Fruit fly (Drosophila melanogaster) whole organism, embryonic: ENCODE results near the gene Herc4.
A peak's percentile ranks its signal among the peaks of the same experiment; 100 is the strongest.

Experiments
- Bteb2 ChIP-seq: fragments of 200-800 bp; sonication (Bioruptor generic); optimal IDR thresholded peaks from 2 replicates; lab custom pipeline; 2016; ENCODE audit warnings: missing biosample characterization, missing genetic modification characterization
- CG11504 ChIP-seq: fragments of 200-800 bp; sonication (Bioruptor generic); optimal IDR thresholded peaks from 3 replicates; lab custom pipeline; 2019; ENCODE audit warnings: missing biosample characterization, mild to moderate bottlenecking, missing genetic modification characterization, moderate library complexity
- CG12071 ChIP-seq: fragments of 200-800 bp; sonication (Bioruptor generic); optimal IDR thresholded peaks from 3 replicates; lab custom pipeline; 2018; ENCODE audit warnings: missing biosample characterization, mild to moderate bottlenecking, missing genetic modification characterization
- CG12769 ChIP-seq: fragments of 200-800 bp; sonication (Bioruptor generic); optimal IDR thresholded peaks from 2 replicates; lab custom pipeline; 2019; ENCODE audit warnings: missing biosample characterization, mild to moderate bottlenecking, missing genetic modification characterization, moderate library complexity
- CG13424 ChIP-seq: fragments of 200-800 bp; sonication (Bioruptor generic); optimal IDR thresholded peaks from 2 replicates; lab custom pipeline; 2019; ENCODE audit warnings: missing biosample characterization, mild to moderate bottlenecking, missing genetic modification characterization, moderate library complexity
- CG14710 ChIP-seq: fragments of 200-800 bp; sonication (Bioruptor generic); optimal IDR thresholded peaks from 3 replicates; lab custom pipeline; 2019; ENCODE audit warnings: missing biosample characterization, mild to moderate bottlenecking, missing genetic modification characterization, moderate library complexity
- CG17385 ChIP-seq: fragments of 200-800 bp; sonication (Bioruptor generic); optimal IDR thresholded peaks from 3 replicates; lab custom pipeline; 2018; ENCODE audit warnings: missing biosample characterization, mild to moderate bottlenecking, missing genetic modification characterization
- CG17829 ChIP-seq: fragments of 200-800 bp; optimal IDR thresholded peaks from 2 replicates; lab custom pipeline; 2019; ENCODE audit warnings: missing biosample characterization, mild to moderate bottlenecking, missing genetic modification characterization, moderate library complexity
- CG2120 ChIP-seq: fragments of 200-800 bp; sonication (Bioruptor generic); optimal IDR thresholded peaks from 3 replicates; lab custom pipeline; 2016; ENCODE audit warnings: missing biosample characterization, missing genetic modification characterization
- CG31365 ChIP-seq: fragments of 200-800 bp; sonication (Bioruptor generic); optimal IDR thresholded peaks from 2 replicates; lab custom pipeline; 2018; ENCODE audit warnings: missing biosample characterization, mild to moderate bottlenecking, missing genetic modification characterization
- CG34376 ChIP-seq: fragments of 200-800 bp; sonication (Bioruptor generic); optimal IDR thresholded peaks from 2 replicates; lab custom pipeline; 2018; ENCODE audit warnings: missing biosample characterization, mild to moderate bottlenecking, missing genetic modification characterization
- CG3726 ChIP-seq: fragments of 200-800 bp; sonication (Bioruptor generic); IDR thresholded peaks from 3 replicates; pipeline ENCODE4, ENCODE4 v1.3.6; 2022; ENCODE audit warnings: missing biosample characterization, missing genetic modification characterization
- CG3847 ChIP-seq: fragments of 200-800 bp; sonication (Bioruptor generic); IDR thresholded peaks from 2 replicates; pipeline ENCODE4 v1.3.6; 2022; ENCODE audit warnings: missing biosample characterization, missing genetic modification characterization
- CG4328 ChIP-seq: fragments of 200-800 bp; sonication (Bioruptor generic); optimal IDR thresholded peaks from 3 replicates; lab custom pipeline; 2017; ENCODE audit warnings: missing biosample characterization, missing genetic modification reagents, missing genetic modification characterization
- CG4730 ChIP-seq: fragments of 200-800 bp; sonication (Bioruptor generic); IDR thresholded peaks from 2 replicates; pipeline ENCODE4 v1.3.6; 2022; ENCODE audit warnings: missing biosample characterization, missing genetic modification characterization
- CG5180 ChIP-seq: fragments of 200-800 bp; sonication (Bioruptor generic); optimal IDR thresholded peaks from 3 replicates; lab custom pipeline; 2017; ENCODE audit warnings: missing biosample characterization, missing genetic modification characterization, mild to moderate bottlenecking, moderate library complexity, missing genetic modification reagents
- CG6765 ChIP-seq: fragments of 200-800 bp; sonication (Bioruptor generic); optimal IDR thresholded peaks from 3 replicates; lab custom pipeline; 2017; ENCODE audit warnings: missing biosample characterization, mild to moderate bottlenecking, missing genetic modification characterization
- CG7556 ChIP-seq: fragments of 200-800 bp; sonication (Bioruptor generic); optimal IDR thresholded peaks from 2 replicates; lab custom pipeline; 2017; ENCODE audit warnings: missing biosample characterization, mild to moderate bottlenecking, missing genetic modification characterization
- CG7987 ChIP-seq: fragments of 200-800 bp; sonication (Bioruptor generic); optimal IDR thresholded peaks from 2 replicates; lab custom pipeline; 2018; ENCODE audit warnings: missing biosample characterization, mild to moderate bottlenecking, missing genetic modification characterization, moderate library complexity
- CG8478 ChIP-seq: fragments of >200 bp; optimal IDR thresholded peaks from 2 replicates; lab custom pipeline; 2018
- CG9817 ChIP-seq: fragments of 200-800 bp; sonication (Bioruptor generic); optimal IDR thresholded peaks from 2 replicates; lab custom pipeline; 2018; ENCODE audit warnings: missing biosample characterization, mild to moderate bottlenecking, missing genetic modification characterization, moderate library complexity
- D19A ChIP-seq: fragments of 200-800 bp; optimal IDR thresholded peaks from 3 replicates; lab custom pipeline; 2019; ENCODE audit warnings: missing biosample characterization, mild to moderate bottlenecking, missing genetic modification characterization, moderate library complexity
- Dip3 ChIP-seq: fragments of 200-800 bp; sonication (Bioruptor generic); optimal IDR thresholded peaks from 3 replicates; lab custom pipeline; 2016; ENCODE audit warnings: missing biosample characterization, missing genetic modification characterization
- H15 ChIP-seq: fragments of 200-800 bp; sonication (Bioruptor generic); IDR thresholded peaks from 3 replicates; pipeline ENCODE4 v1.3.6; 2022; ENCODE audit warnings: missing biosample characterization, missing genetic modification characterization
- Hand ChIP-seq: fragments of 200-800 bp; sonication (Bioruptor generic); optimal IDR thresholded peaks from 2 replicates; lab custom pipeline; 2017; ENCODE audit warnings: mild to moderate bottlenecking, missing biosample characterization, missing genetic modification reagents, missing genetic modification characterization
- Lpt ChIP-seq: fragments of >200 bp; optimal IDR thresholded peaks from 2 replicates; lab custom pipeline; 2018; ENCODE audit warnings: missing biosample characterization, missing genetic modification characterization
- Oaz ChIP-seq: fragments of 200-800 bp; sonication (Bioruptor generic); IDR thresholded peaks from 2 replicates; pipeline ENCODE4 v1.3.6; 2022; ENCODE audit warnings: missing biosample characterization, missing genetic modification characterization
- Poxn ChIP-seq: fragments of 200-800 bp; sonication (Bioruptor generic); IDR thresholded peaks from 2 replicates; pipeline ENCODE4 v1.3.6; 2022; ENCODE audit warnings: missing biosample characterization, missing genetic modification characterization
- Scr ChIP-seq: fragments of 200-800 bp; sonication (Bioruptor generic); IDR thresholded peaks from 2 replicates; pipeline ENCODE4 v1.3.6; 2022; ENCODE audit warnings: missing biosample characterization, missing genetic modification characterization; ENCODE audit not compliant: partially characterized antibody
- Trl ChIP-seq, 3 experiments: fragments of >200 bp in 2 of 3; fragments of 200-800 bp in 1 of 3; sonication (Bioruptor generic) in 1 of 3; optimal IDR thresholded peaks; 2 replicates in 1 of 3; 3 replicates in 2 of 3; lab custom pipeline; 2016 to 2017; ENCODE audit warnings: missing biosample characterization in 1 of 3, missing genetic modification characterization in 1 of 3
- Xrp1 ChIP-seq: fragments of 200-800 bp; sonication (Bioruptor generic); IDR thresholded peaks from 2 replicates; pipeline ENCODE4 v1.3.6; 2022; ENCODE audit warnings: missing biosample characterization, missing genetic modification characterization
- ab ChIP-seq: fragments of 200-800 bp; sonication (Bioruptor generic); optimal IDR thresholded peaks from 2 replicates; lab custom pipeline; 2016; ENCODE audit warnings: missing biosample characterization, missing genetic modification characterization
- az2 ChIP-seq: fragments of 200-800 bp; sonication (Bioruptor generic); optimal IDR thresholded peaks from 3 replicates; lab custom pipeline; 2016; ENCODE audit warnings: missing biosample characterization, missing genetic modification characterization
- bsh ChIP-seq, 2 experiments: fragments of 200-800 bp; sonication (Bioruptor generic); optimal IDR thresholded peaks; 2 replicates each; lab custom pipeline; 2017 to 2018; ENCODE audit warnings: mild to moderate bottlenecking in 2 of 2, missing biosample characterization in 2 of 2, missing genetic modification characterization in 2 of 2, moderate library complexity in 1 of 2
- chm ChIP-seq: fragments of 200-800 bp; sonication (Bioruptor generic); IDR thresholded peaks from 2 replicates; pipeline ENCODE4 v1.3.6; 2022; ENCODE audit warnings: missing biosample characterization, missing genetic modification characterization
- croc ChIP-seq: fragments of 200-800 bp; sonication (Bioruptor generic); conservative IDR thresholded peaks from 3 replicates; pipeline ENCODE4 v1.3.6; 2022; ENCODE audit warnings: missing biosample characterization, missing genetic modification characterization
- dmrt99B ChIP-seq: fragments of 200-800 bp; sonication (Bioruptor generic); optimal IDR thresholded peaks from 2 replicates; lab custom pipeline; 2018; ENCODE audit warnings: missing biosample characterization, mild to moderate bottlenecking, missing genetic modification characterization, moderate library complexity
- fu2 ChIP-seq: fragments of 200-800 bp; sonication (Bioruptor generic); optimal IDR thresholded peaks from 2 replicates; lab custom pipeline; 2016; ENCODE audit warnings: missing biosample characterization, missing genetic modification characterization
- h ChIP-seq: fragments of >200 bp; optimal IDR thresholded peaks from 2 replicates; lab custom pipeline; 2017
- her ChIP-seq: fragments of 200-800 bp; sonication (Bioruptor generic); optimal IDR thresholded peaks from 2 replicates; lab custom pipeline; 2016; ENCODE audit warnings: missing biosample characterization, missing genetic modification characterization
- lmd ChIP-seq: fragments of 200-800 bp; sonication (Bioruptor generic); IDR thresholded peaks from 2 replicates; pipeline ENCODE4 v1.3.6; 2022; ENCODE audit warnings: missing biosample characterization, missing genetic modification characterization
- nau ChIP-seq: fragments of 200-800 bp; sonication (Bioruptor generic); optimal IDR thresholded peaks from 3 replicates; lab custom pipeline; 2017; ENCODE audit warnings: missing biosample characterization, mild to moderate bottlenecking, missing genetic modification characterization, missing genetic modification reagents
- pfk ChIP-seq: fragments of 200-800 bp; sonication (Bioruptor generic); optimal IDR thresholded peaks from 2 replicates; lab custom pipeline; 2018; ENCODE audit warnings: missing biosample characterization, mild to moderate bottlenecking, missing genetic modification characterization, moderate library complexity
- phol ChIP-seq: fragments of 200-800 bp; sonication (Bioruptor generic); optimal IDR thresholded peaks from 3 replicates; lab custom pipeline; 2018; ENCODE audit warnings: missing biosample characterization, mild to moderate bottlenecking, missing genetic modification characterization, moderate library complexity
- slbo ChIP-seq: fragments of 200-800 bp; sonication (Bioruptor generic); IDR thresholded peaks from 2 replicates; pipeline ENCODE4 v1.3.6; 2022; ENCODE audit warnings: missing biosample characterization, missing genetic modification characterization
- sr ChIP-seq: fragments of 200-800 bp; sonication (Bioruptor generic); IDR thresholded peaks from 3 replicates; pipeline ENCODE4 v1.3.6; 2022; ENCODE audit warnings: missing biosample characterization, missing genetic modification characterization
- stc ChIP-seq: fragments of 200-800 bp; sonication (Bioruptor generic); IDR thresholded peaks from 2 replicates; pipeline ENCODE4 v1.3.6; 2022; ENCODE audit warnings: missing biosample characterization, missing genetic modification characterization
- trem ChIP-seq: fragments of 200-800 bp; optimal IDR thresholded peaks from 3 replicates; lab custom pipeline; 2019; ENCODE audit warnings: missing biosample characterization, mild to moderate bottlenecking, missing genetic modification characterization, moderate library complexity

Herc4 gene

DNA sequence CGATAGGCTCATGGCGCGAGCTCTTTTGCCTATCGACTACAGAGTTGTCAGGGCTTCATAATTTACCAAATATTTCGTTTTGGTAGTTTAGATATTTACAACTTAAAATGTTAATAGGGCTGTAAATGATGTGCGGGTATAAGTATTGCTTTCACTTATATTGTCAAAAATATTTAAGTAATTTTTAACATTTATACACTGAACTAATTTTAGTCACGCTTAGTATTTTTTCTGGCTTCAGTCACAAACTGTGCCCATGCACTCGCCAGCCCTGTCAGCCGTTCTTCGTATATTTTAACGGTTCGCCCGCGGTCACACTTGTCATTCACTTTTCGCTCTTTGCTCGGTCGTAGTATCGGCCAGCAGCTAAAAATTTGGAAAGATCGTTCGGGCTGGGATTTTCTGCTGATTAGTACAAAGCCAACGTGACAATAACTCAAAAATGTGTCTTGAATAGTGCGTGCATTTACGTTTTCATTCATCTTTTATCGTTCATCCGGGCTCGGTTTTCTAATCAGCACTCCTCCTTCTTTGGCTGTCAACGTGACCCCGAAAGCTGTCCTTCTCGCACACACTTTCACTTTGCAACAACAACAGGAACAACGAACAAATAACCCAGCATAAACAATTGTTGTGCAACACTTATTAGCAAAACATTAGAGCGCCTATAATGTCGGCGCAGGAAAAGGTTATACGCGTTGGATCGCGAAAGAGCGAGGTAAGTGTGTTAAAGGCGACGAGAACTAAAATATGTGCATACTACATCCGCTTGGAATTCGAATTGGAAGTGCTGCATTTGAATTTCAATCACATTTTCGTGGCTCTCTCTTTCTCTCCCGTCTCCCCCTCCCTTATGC is 21.3 kb downstream of the Herc4 start, which contains the start of the genes Hmbs and CG2211 (continued):
- peak; percentile 18; the same call in 1 of the 2 replicates for TF ChIP-seq Poxn
- TF ChIP-seq slbo (GFP tag; lab: Robert Waterston, UW): peak; percentile 91
- TF ChIP-seq Dip3 (GFP tag; lab: Kevin White, UChicago): peak; percentile 86
- TF ChIP-seq stc (GFP tag; lab: Robert Waterston, UW): peak; percentile 75
- peak; percentile 92 for TF ChIP-seq CG3847 (GFP tag; lab: Robert Waterston, UW)
- TF ChIP-seq fu2: peak; percentile 84
- TF ChIP-seq phol (tag; lab: Kevin White, UChicago): peak; percentile 95
- peak; percentile 92 for TF ChIP-seq CG13424 (tag; lab: Kevin White, UChicago)
- peak; percentile 94 for TF ChIP-seq CG2120 (GFP tag; lab: Kevin White, UChicago)
- TF ChIP-seq CG17829 (tag; lab: Kevin White, UChicago): peak; percentile 94
- peak; percentile 52 for TF ChIP-seq CG12071
- TF ChIP-seq Xrp1 (GFP tag; lab: Robert Waterston, UW): peak; percentile 89
- TF ChIP-seq her: peak; percentile 4
- no peak for TF ChIP-seq dmrt99B
- TF ChIP-seq CG7987 (GFP tag; lab: Kevin White, UChicago): peak; percentile 73
- TF ChIP-seq CG4328 (GFP tag; lab: Kevin White, UChicago): peak; percentile 88
- TF ChIP-seq CG7556: peak; percentile 53
- peak; percentile 55 for TF ChIP-seq Scr (GFP tag; lab: Robert Waterston, UW)
- TF ChIP-seq Bteb2: peak; percentile 83
- TF ChIP-seq chm (GFP tag; lab: Robert Waterston, UW): peak; percentile 83
- TF ChIP-seq CG17385 (GFP tag; lab: Kevin White, UChicago): peak; percentile 67
- peak; percentile 34 for TF ChIP-seq pfk (GFP tag; lab: Kevin White, UChicago)
- TF ChIP-seq h (lab: Kevin White, UChicago): no peak
- peak; percentile 76 for TF ChIP-seq CG12769 (tag; lab: Kevin White, UChicago)
- TF ChIP-seq CG34376: peak; percentile 71
- TF ChIP-seq Lpt (GFP tag; lab: Kevin White, UChicago): no peak
- TF ChIP-seq CG9817: peak; percentile 81
- peak; percentile 52; the same call in 1 of the 3 replicates for TF ChIP-seq croc (GFP tag; lab: Robert Waterston, UW)
- peak; percentile 73 for TF ChIP-seq D19A (tag; lab: Kevin White, UChicago)
- TF ChIP-seq CG14710 (tag; lab: Kevin White, UChicago): peak; percentile 95
- peak in 1 of 2 experiments; percentile 82 for TF ChIP-seq bsh (GFP tag; optimal IDR thresholded peaks at IDR 0.05; lab: Kevin White, UChicago)
- TF ChIP-seq az2 (GFP tag; lab: Kevin White, UChicago): peak; percentile 91
- peak; percentile 65 for TF ChIP-seq CG5180
- peak; percentile 78 for TF ChIP-seq H15
- TF ChIP-seq nau (GFP tag; lab: Kevin White, UChicago): no peak
- TF ChIP-seq CG3726 (GFP tag; lab: Robert Waterston, UW): peak; percentile 74; the same call in 2 of the 3 replicates
- no peak for TF ChIP-seq CG11504
- no peak for TF ChIP-seq Trl (optimal IDR thresholded peaks at IDR 0.05; lab: Kevin White, UChicago)
- peak; percentile 89 for TF ChIP-seq Trl (GFP tag; optimal IDR thresholded peaks at IDR 0.05; lab: Kevin White, UChicago)
- TF ChIP-seq CG31365 (tag; lab: Kevin White, UChicago): peak; percentile 25
- TF ChIP-seq ab (GFP tag; lab: Kevin White, UChicago): peak; percentile 73
- peak; percentile 60 for TF ChIP-seq CG4730 (GFP tag; lab: Robert Waterston, UW)
- TF ChIP-seq CG8478 (lab: Kevin White, UChicago): no peak
- TF ChIP-seq trem (tag; lab: Kevin White, UChicago): peak; percentile 93
- TF ChIP-seq Oaz: peak; percentile 42; the same call in 1 of the 2 replicates
- peak; percentile 35; the same call in 1 of the 3 replicates for TF ChIP-seq sr (GFP tag; lab: Robert Waterston, UW)
- TF ChIP-seq CG6765 (GFP tag; lab: Kevin White, UChicago): peak; percentile 67
- peak; percentile 83 for TF ChIP-seq lmd (GFP tag; lab: Robert Waterston, UW)
- peak; percentile 23 for TF ChIP-seq Hand (GFP tag; lab: Kevin White, UChicago)
